Worm (Caenorhabditis elegans): ENCODE results near the gene sqst-1.

- TF ChIP-seq fkh-10 (GFP tag; optimal IDR thresholded peaks at IDR 0.05) (no peak), zag-1 (tag; optimal IDR thresholded peaks at IDR 0.05) (no peak), unc-62 (GFP tag; optimal IDR thresholded peaks at IDR 0.05 in 1 of 2) (no peak), unc-62 (tag; optimal IDR thresholded peaks at IDR 0.05) (no peak), ztf-11 (tag; optimal IDR thresholded peaks at IDR 0.05) (no peak), Y48G9A.11 (GFP tag; IDR thresholded peaks at IDR 0.05) (no peak), ama-1 (optimal IDR thresholded peaks at IDR 0.05) (no peak), pqm-1 (tag; optimal IDR thresholded peaks at IDR 0.05) (peak; percentile 91), lin-15B (tag; optimal IDR thresholded peaks at IDR 0.05) (no peak), ceh-82 (tag; optimal IDR thresholded peaks at IDR 0.05) (no peak), nhr-11 (tag; optimal IDR thresholded peaks at IDR 0.05) (no peak), nhr-237 (tag; optimal IDR thresholded peaks at IDR 0.05) (no peak), F49E8.2 (tag; optimal IDR thresholded peaks at IDR 0.05; ENCODE audit: borderline replicate concordance) (no peak), lsy-2 (tag; optimal IDR thresholded peaks at IDR 0.05) (peak in 1 of 2 experiments; percentile 35), ZK546.5 (tag; optimal IDR thresholded peaks at IDR 0.05) (no peak)
Measured at ce11 chrIV:12046524-12047203, 12.6 kb downstream of the sqst-1 start, which contains the start of gene T12G3.2.

Measured in whole organism, L4 larva.